Worm (Caenorhabditis elegans) whole organism, late embryonic: ENCODE data around the gene C29F9.2.

Experiments
- F13H6.1 ChIP-seq: sonication (generic microtip); optimal IDR thresholded peaks from 2 replicates; lab custom pipeline; 2016; ENCODE audit warnings: missing genetic modification characterization, missing compliant biosample characterization
- ahr-1 ChIP-seq: sonication (generic microtip); optimal IDR thresholded peaks from 2 replicates; lab custom pipeline; 2016; ENCODE audit warnings: missing genetic modification characterization, missing compliant biosample characterization
- ceh-31 ChIP-seq: sonication (generic microtip); optimal IDR thresholded peaks from 2 replicates; lab custom pipeline; 2016; ENCODE audit warnings: missing genetic modification characterization, missing compliant biosample characterization
- ceh-45 ChIP-seq: fragments of 200-800 bp; sonication (Bioruptor generic); IDR thresholded peaks from 2 replicates; pipeline ENCODE4 v1.3.6; 2022; ENCODE audit warnings: missing genetic modification reagents, missing genetic modification characterization, missing compliant biosample characterization
- elt-2 ChIP-seq: sonication (generic microtip); optimal IDR thresholded peaks from 2 replicates; lab custom pipeline; 2016; ENCODE audit warnings: missing genetic modification reagents, missing genetic modification characterization, missing compliant biosample characterization
- fkh-6 ChIP-seq: sonication (generic microtip); optimal IDR thresholded peaks from 2 replicates; lab custom pipeline; 2016; ENCODE audit warnings: missing genetic modification characterization, missing compliant biosample characterization
- hlh-30 ChIP-seq: sonication (generic microtip); optimal IDR thresholded peaks from 2 replicates; lab custom pipeline; 2017; ENCODE audit warnings: antibody characterized with exemption, missing genetic modification characterization, missing compliant biosample characterization; ENCODE audit not compliant: insufficient read depth
- pag-3 ChIP-seq: sonication (generic microtip); optimal IDR thresholded peaks from 2 replicates; lab custom pipeline; 2016; ENCODE audit warnings: missing compliant biosample characterization, missing genetic modification characterization, borderline replicate concordance
- pha-4 ChIP-seq: fragments of 150-350 bp; optimal IDR thresholded peaks from 2 replicates; lab custom pipeline; 2018; ENCODE audit warnings: missing biosample characterization, missing genetic modification reagents, missing genetic modification characterization
- rnt-1 ChIP-seq: sonication (generic microtip); optimal IDR thresholded peaks from 2 replicates; lab custom pipeline; 2016; ENCODE audit warnings: missing genetic modification characterization, missing compliant biosample characterization
- sdc-2 ChIP-seq: sonication (generic microtip); optimal IDR thresholded peaks from 2 replicates; lab custom pipeline; 2016; ENCODE audit warnings: missing genotype, missing genetic modification characterization, missing compliant biosample characterization
- sox-2 ChIP-seq: fragments of 200-800 bp; sonication (Bioruptor generic); IDR thresholded peaks from 2 replicates; pipeline ENCODE4 v1.3.6; 2022; ENCODE audit warnings: missing genetic modification reagents, missing genetic modification characterization, missing compliant biosample characterization

DNA sequence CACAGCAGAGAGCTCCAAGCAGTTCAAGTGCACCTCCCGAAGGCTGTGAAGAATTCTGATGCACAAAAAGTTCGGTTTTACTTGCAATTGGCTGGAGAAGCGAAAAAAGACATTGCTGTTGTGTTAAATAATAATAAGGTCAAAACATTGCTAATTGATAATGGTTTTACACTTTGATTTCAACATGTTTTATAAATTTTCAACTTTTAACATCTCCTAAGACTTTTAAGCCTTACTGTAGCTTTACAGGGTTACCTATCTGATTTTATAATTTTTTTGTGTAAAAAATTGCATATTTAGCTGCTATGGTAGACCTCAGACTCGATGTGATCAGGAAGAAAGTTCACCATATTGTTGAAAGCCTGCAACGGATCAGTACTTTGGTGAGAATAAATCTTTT, 3.4 kb downstream of the C29F9.2 start, which contains the start of gene pals-25:
- TF ChIP-seq sox-2 (GFP tag; lab: Robert Waterston, UW) = no peak
- no peak for TF ChIP-seq ahr-1 (tag; lab: Kevin White, UChicago)
- TF ChIP-seq elt-2 = no peak
- no peak for TF ChIP-seq sdc-2 (tag; lab: Kevin White, UChicago)
- TF ChIP-seq hlh-30 = no peak
- no peak for TF ChIP-seq ceh-45 (GFP tag; lab: Robert Waterston, UW)
- TF ChIP-seq pha-4 (tag; lab: Kevin White, UChicago) = no peak
- no peak for TF ChIP-seq rnt-1 (tag; lab: Kevin White, UChicago)
- TF ChIP-seq ceh-31 = no peak
- no peak for TF ChIP-seq fkh-6 (tag; lab: Kevin White, UChicago)
- TF ChIP-seq F13H6.1 = no peak
- TF ChIP-seq pag-3 (tag; lab: Kevin White, UChicago) = no peak
